Worm (Caenorhabditis elegans) whole organism, mixed stage, embryonic: ENCODE results near the gene F53F4.12.

Experiments
- M03D4.4 ChIP-seq: sonication (generic microtip); optimal IDR thresholded peaks from 2 replicates; lab custom pipeline; 2017; ENCODE audit warnings: mild to moderate bottlenecking, missing genetic modification characterization, missing compliant biosample characterization
- bed-3 ChIP-seq: fragments of 200-800 bp; sonication (Bioruptor generic); optimal IDR thresholded peaks from 3 replicates; lab custom pipeline; 2018; ENCODE audit warnings: mild to moderate bottlenecking, missing genetic modification characterization, moderate library complexity, missing compliant biosample characterization
- blmp-1 ChIP-seq: fragments of 150-350 bp; optimal IDR thresholded peaks from 2 replicates; lab custom pipeline; 2014; ENCODE audit warnings: missing biosample characterization, missing genetic modification characterization
- ceh-39 ChIP-seq: fragments of 150-350 bp; optimal IDR thresholded peaks from 2 replicates; lab custom pipeline; 2014; ENCODE audit warnings: missing biosample characterization, missing genetic modification characterization
- ceh-43 ChIP-seq: fragments of 200-800 bp; sonication (Bioruptor generic); optimal IDR thresholded peaks from 2 replicates; lab custom pipeline; 2018; ENCODE audit warnings: mild to moderate bottlenecking, missing genetic modification characterization, moderate library complexity, missing compliant biosample characterization
- ceh-83 ChIP-seq: fragments of 200-800 bp; sonication (Bioruptor generic); optimal IDR thresholded peaks from 2 replicates; lab custom pipeline; 2018; ENCODE audit warnings: mild to moderate bottlenecking, missing genetic modification characterization, missing compliant biosample characterization
- ces-1 ChIP-seq: fragments of 150-350 bp; optimal IDR thresholded peaks from 2 replicates; lab custom pipeline; 2014; ENCODE audit warnings: missing biosample characterization, missing genetic modification reagents, missing genetic modification characterization
- cnd-1 ChIP-seq: fragments of 200-800 bp; sonication (Bioruptor generic); optimal IDR thresholded peaks from 2 replicates; lab custom pipeline; 2018; ENCODE audit warnings: mild to moderate bottlenecking, missing genetic modification characterization, missing compliant biosample characterization
- elt-1 ChIP-seq: sonication (generic microtip); optimal IDR thresholded peaks from 2 replicates; lab custom pipeline; 2017; ENCODE audit warnings: missing genetic modification characterization, mild to moderate bottlenecking, missing compliant biosample characterization, antibody characterized with exemption, moderate library complexity, borderline replicate concordance; ENCODE audit not compliant: insufficient read depth
- elt-3 ChIP-seq: fragments of 150-350 bp; optimal IDR thresholded peaks from 2 replicates; lab custom pipeline; 2014; ENCODE audit warnings: missing biosample characterization, missing genetic modification characterization
- flh-1 ChIP-seq: fragments of 200-800 bp; sonication (Bioruptor generic); optimal IDR thresholded peaks from 2 replicates; lab custom pipeline; 2018; ENCODE audit warnings: mild to moderate bottlenecking, missing genetic modification characterization, moderate library complexity, missing compliant biosample characterization
- ham-2 ChIP-seq: fragments of 200-800 bp; sonication (Bioruptor generic); optimal IDR thresholded peaks from 2 replicates; lab custom pipeline; 2018; ENCODE audit warnings: mild to moderate bottlenecking, missing genetic modification characterization, missing compliant biosample characterization
- hlh-1 ChIP-seq: fragments of 150-350 bp; optimal IDR thresholded peaks from 2 replicates; lab custom pipeline; 2014; ENCODE audit warnings: missing biosample characterization, missing genetic modification reagents, missing genetic modification characterization
- lin-13 ChIP-seq: fragments of 150-350 bp; optimal IDR thresholded peaks from 2 replicates; lab custom pipeline; 2014; ENCODE audit warnings: missing biosample characterization, missing genetic modification characterization
- lin-32 ChIP-seq: fragments of 200-800 bp; sonication (Bioruptor generic); optimal IDR thresholded peaks from 2 replicates; lab custom pipeline; 2018; ENCODE audit warnings: mild to moderate bottlenecking, missing genetic modification characterization, missing compliant biosample characterization
- mep-1 ChIP-seq: fragments of 150-350 bp; optimal IDR thresholded peaks from 2 replicates; lab custom pipeline; 2017; ENCODE audit warnings: missing biosample characterization, missing genetic modification reagents, missing genetic modification characterization, inconsistent platforms
- mls-2 ChIP-seq: sonication (generic microtip); optimal IDR thresholded peaks from 2 replicates; lab custom pipeline; 2016; ENCODE audit warnings: mild to moderate bottlenecking, missing genetic modification characterization, moderate library complexity, missing compliant biosample characterization
- nhr-12 ChIP-seq: fragments of 150-350 bp; optimal IDR thresholded peaks from 2 replicates; lab custom pipeline; 2014; ENCODE audit warnings: missing biosample characterization, missing genetic modification characterization
- nhr-2 ChIP-seq: fragments of 150-350 bp; optimal IDR thresholded peaks from 2 replicates; lab custom pipeline; 2014; ENCODE audit warnings: missing biosample characterization, missing genetic modification characterization
- nhr-237 ChIP-seq: fragments of 150-350 bp; optimal IDR thresholded peaks from 2 replicates; lab custom pipeline; 2014; ENCODE audit warnings: missing biosample characterization, missing genetic modification characterization
- nhr-28 ChIP-seq: fragments of 150-350 bp; optimal IDR thresholded peaks from 2 replicates; lab custom pipeline; 2014; ENCODE audit warnings: missing biosample characterization, missing genetic modification characterization
- nhr-76 ChIP-seq: sonication (generic microtip); optimal IDR thresholded peaks from 2 replicates; lab custom pipeline; 2017; ENCODE audit warnings: missing biosample characterization, missing genetic modification characterization
- pha-4 ChIP-seq: fragments of 150-350 bp; optimal IDR thresholded peaks from 2 replicates; lab custom pipeline; 2018; ENCODE audit warnings: missing biosample characterization, missing genetic modification reagents, missing genetic modification characterization
- sptf-1 ChIP-seq: sonication (generic microtip); optimal IDR thresholded peaks from 2 replicates; lab custom pipeline; 2017; ENCODE audit warnings: mild to moderate bottlenecking, missing genetic modification characterization, moderate library complexity, missing compliant biosample characterization
- tbx-8 ChIP-seq: fragments of 200-800 bp; sonication (Bioruptor generic); optimal IDR thresholded peaks from 2 replicates; lab custom pipeline; 2018; ENCODE audit warnings: mild to moderate bottlenecking, missing genetic modification characterization, moderate library complexity, missing compliant biosample characterization
- unc-120 ChIP-seq: sonication (generic microtip); optimal IDR thresholded peaks from 2 replicates; lab custom pipeline; 2017; ENCODE audit warnings: missing genetic modification characterization, missing compliant biosample characterization; ENCODE audit not compliant: poor library complexity, severe bottlenecking
- unc-39 ChIP-seq: fragments of 150-350 bp; optimal IDR thresholded peaks from 2 replicates; lab custom pipeline; 2014; ENCODE audit warnings: missing biosample characterization, missing genetic modification characterization
- unc-62 ChIP-seq: fragments of 150-350 bp; optimal IDR thresholded peaks from 2 replicates; lab custom pipeline; 2014; ENCODE audit warnings: missing biosample characterization, missing genetic modification reagents, missing genetic modification characterization
- zip-8 ChIP-seq: fragments of 150-350 bp; optimal IDR thresholded peaks from 2 replicates; lab custom pipeline; 2014; ENCODE audit warnings: missing biosample characterization, missing genetic modification characterization

F53F4.12 gene

DNA sequence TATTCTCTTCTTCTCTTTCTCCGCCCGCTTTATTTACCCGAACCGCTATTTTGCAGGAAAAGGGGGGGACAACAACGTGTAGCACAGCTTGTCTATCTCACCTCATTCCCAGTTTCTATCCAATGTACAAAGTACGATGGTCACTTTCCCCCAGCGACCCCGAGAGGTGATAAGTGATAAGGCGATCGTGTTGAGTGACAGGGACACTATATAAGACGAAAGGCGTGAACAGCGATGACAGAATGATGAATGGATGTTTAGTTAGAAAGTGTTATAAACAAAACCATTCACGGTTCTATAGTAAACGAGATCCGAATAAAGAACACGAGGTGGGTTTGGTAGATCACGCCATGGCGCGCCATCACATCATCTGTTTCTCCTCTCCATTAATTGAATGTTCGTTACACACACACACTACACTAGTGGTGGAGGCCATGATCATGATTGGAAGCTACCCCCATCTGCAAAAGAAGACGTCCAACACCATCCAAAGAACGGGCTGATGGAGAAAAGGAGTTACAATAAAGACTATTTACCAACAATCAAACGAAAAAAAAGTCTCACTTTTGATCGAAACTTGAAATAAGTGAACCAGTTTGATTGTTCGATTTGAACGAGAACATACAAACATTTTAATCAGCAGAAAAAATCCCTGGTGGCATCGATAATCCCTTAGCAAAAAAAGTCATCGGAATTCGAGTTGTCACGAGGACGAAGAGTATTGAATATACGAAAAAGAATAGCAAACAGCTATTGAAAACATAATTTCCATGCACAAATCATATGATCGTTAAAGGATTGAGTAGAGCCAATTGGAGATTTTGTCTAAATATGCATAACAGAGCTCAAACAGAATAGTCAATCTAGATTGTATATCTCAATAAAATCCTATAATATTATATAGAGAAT is 30.8 kb downstream of the F53F4.12 start:
- no peak for TF ChIP-seq cnd-1 (tag; lab: Kevin White, UChicago)
- no peak for TF ChIP-seq unc-120 (tag; lab: Kevin White, UChicago)
- no peak for TF ChIP-seq flh-1 (GFP tag; lab: Kevin White, UChicago)
- no peak for TF ChIP-seq unc-39 (tag; lab: Kevin White, UChicago)
- no peak for TF ChIP-seq nhr-12 (tag; lab: Kevin White, UChicago)
- no peak for TF ChIP-seq bed-3
- no peak for TF ChIP-seq elt-3 (tag; lab: Kevin White, UChicago)
- peak; percentile 84 for TF ChIP-seq unc-62 (GFP tag; lab: Kevin White, UChicago)
- TF ChIP-seq hlh-1 (tag; lab: Kevin White, UChicago) = no peak
- TF ChIP-seq mls-2 (tag; lab: Kevin White, UChicago) = no peak
- peak; percentile 76 for TF ChIP-seq ham-2 (GFP tag; lab: Kevin White, UChicago)

DNA sequence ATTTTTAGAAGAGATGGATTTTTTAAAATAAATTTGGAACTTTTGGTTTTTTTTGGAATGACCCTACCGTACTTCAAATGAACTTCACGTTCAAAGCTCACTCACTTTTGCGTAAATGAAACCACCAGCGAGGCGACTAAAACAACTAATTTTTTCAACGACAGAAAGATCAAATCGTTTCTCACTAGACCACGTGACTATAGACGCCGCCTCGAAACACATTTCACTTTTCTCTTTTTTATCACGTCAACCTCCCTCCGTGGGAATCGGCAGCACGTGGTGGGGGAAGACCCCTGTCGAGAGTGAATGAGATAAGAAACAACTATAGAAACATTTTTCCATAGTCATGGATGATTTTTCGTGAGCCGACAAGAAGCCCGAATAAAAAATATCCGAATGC is 31.4 kb downstream of the F53F4.12 start:
- TF ChIP-seq elt-3 (tag; lab: Kevin White, UChicago) (no peak), unc-120 (tag; lab: Kevin White, UChicago) (no peak), nhr-28 (no peak)

DNA sequence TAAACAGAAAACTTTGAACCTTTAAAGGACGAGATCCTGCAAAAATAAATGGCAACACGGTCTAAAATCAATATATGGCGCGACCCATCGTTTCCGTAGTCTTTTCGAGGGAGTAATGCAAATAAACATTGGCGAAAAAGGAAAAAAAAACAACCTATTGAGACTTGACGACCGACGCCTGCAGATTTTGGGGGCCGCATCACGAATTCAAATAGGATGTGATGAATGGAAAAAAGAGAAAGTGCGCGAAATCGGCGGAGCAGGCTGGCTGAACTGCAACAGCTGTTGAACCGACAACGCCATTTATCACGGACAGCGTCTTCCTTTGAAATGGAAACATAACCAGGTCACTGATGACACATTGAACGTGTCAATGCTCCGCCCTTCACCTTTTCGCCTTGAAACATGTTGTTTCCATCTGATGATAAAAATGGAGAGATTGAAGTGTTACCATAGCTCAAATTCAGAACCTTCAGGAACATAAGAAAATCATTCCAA is 32.0 kb downstream of the F53F4.12 start:
- TF ChIP-seq hlh-1 (tag; lab: Kevin White, UChicago) (peak; percentile 72), nhr-76 (tag; lab: Kevin White, UChicago) (no peak), unc-62 (GFP tag; lab: Kevin White, UChicago) (peak; percentile 44), ceh-43 (GFP tag; lab: Kevin White, UChicago) (no peak), mep-1 (tag; lab: Kevin White, UChicago) (no peak), ceh-83 (GFP tag; lab: Kevin White, UChicago) (no peak)
- TF ChIP-seq, all 35 proteins: peak for 2

DNA sequence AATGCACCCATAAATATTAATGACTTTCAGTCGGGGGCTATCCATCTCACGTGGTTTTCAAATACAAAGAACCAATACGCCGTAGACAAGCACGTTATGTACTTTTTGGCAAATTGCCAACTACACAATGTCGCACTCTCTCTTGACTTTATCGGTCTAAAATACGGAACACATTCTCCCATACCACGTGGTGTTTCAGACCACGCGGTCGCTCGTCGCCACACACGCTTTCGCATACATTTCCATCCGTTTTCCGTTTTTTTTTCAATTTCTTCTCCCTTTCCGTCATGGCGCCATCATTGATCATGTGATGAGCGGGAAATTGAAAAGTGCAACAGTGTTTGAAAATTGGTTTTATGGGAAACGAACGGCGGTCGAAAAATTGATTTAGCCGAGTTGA is 32.7 kb downstream of the F53F4.12 start:
- TF ChIP-seq cnd-1 (tag; lab: Kevin White, UChicago) (no peak), unc-120 (tag; lab: Kevin White, UChicago) (no peak), ceh-83 (GFP tag; lab: Kevin White, UChicago) (no peak), flh-1 (GFP tag; lab: Kevin White, UChicago) (no peak), pha-4 (tag; lab: Kevin White, UChicago) (no peak), nhr-76 (tag; lab: Kevin White, UChicago) (no peak), nhr-237 (no peak), ceh-39 (no peak), elt-1 (tag; lab: Kevin White, UChicago) (no peak), lin-13 (tag; lab: Kevin White, UChicago) (no peak), M03D4.4 (tag; lab: Kevin White, UChicago) (no peak), mls-2 (tag; lab: Kevin White, UChicago) (no peak), nhr-28 (no peak), elt-3 (tag; lab: Kevin White, UChicago) (no peak), sptf-1 (tag; lab: Kevin White, UChicago) (no peak), ces-1 (no peak), tbx-8 (GFP tag; lab: Kevin White, UChicago) (no peak), blmp-1 (tag; lab: Kevin White, UChicago) (no peak), ham-2 (GFP tag; lab: Kevin White, UChicago) (no peak), ceh-43 (GFP tag; lab: Kevin White, UChicago) (no peak)

DNA sequence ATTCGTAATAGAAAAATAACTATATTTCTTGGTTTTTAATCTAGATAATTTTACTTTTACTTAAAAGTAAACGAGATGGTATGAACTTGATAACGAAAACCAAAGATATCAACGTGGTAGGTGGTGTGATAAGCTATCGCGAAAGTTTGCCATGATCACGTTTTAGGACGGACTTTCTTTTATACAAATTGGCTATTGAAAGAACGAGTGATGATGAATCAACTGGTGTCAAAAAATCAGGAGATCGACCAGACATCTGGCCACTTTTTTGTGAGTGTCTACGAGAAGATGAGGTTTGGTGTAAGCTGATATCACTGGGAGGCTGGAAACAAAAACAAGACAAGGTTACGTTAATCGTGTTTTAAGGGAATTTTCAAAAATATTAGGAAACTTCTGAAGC is 33.4 kb downstream of the F53F4.12 start:
- TF ChIP-seq lin-32 (GFP tag; lab: Kevin White, UChicago) = no peak
- TF ChIP-seq ceh-43 (GFP tag; lab: Kevin White, UChicago) = no peak
- no peak for TF ChIP-seq nhr-76 (tag; lab: Kevin White, UChicago)
- no peak for TF ChIP-seq nhr-2 (tag; lab: Kevin White, UChicago)
- TF ChIP-seq M03D4.4 (tag; lab: Kevin White, UChicago) = no peak
- TF ChIP-seq nhr-237 = no peak
- TF ChIP-seq unc-120 (tag; lab: Kevin White, UChicago) = no peak
- TF ChIP-seq elt-1 (tag; lab: Kevin White, UChicago) = no peak
- TF ChIP-seq flh-1 (GFP tag; lab: Kevin White, UChicago) = no peak
- no peak for TF ChIP-seq elt-3 (tag; lab: Kevin White, UChicago)
- TF ChIP-seq pha-4 (tag; lab: Kevin White, UChicago) = no peak
- no peak for TF ChIP-seq nhr-12 (tag; lab: Kevin White, UChicago)
- no peak for TF ChIP-seq ceh-39
- TF ChIP-seq zip-8 (tag; lab: Kevin White, UChicago) = no peak
